Worm (Caenorhabditis elegans): ENCODE data around the gene oac-56.

The oac-56 gene

DNA sequence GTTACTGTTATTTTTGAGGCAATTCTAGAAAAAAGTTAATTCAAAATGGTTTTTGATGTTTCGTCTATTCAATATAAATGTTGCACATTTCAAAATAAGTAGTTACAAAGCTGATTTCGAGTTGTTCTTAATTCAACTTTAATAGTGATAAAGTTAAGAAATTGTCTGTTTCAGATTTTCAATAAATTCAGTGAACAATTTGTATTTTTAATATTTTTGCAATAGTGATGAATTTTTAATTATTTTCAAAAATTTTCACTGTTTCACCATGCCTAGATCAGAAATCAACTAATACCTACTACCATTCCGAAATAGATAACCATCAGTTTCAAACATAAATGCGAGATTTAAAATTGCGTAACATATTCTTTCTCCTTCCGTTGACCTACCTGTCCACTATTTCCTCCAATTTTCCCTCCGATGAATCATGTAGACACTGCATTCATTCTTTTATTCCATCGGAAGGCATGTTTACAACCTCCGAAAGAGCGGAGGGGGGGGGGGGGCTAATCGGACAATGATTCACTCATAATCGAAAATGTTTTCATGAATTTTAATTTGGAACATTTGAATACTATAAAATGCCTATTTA is 39.6 kb upstream of the oac-56 start:
- TF ChIP-seq mab-5 (tag; optimal IDR thresholded peaks at IDR 0.05) (no peak), elt-1 (tag; optimal IDR thresholded peaks at IDR 0.05; ENCODE audit: borderline replicate concordance, insufficient read depth) (peak; percentile 45), ham-2 (GFP tag; optimal IDR thresholded peaks at IDR 0.05) (peak; percentile 87), M03D4.4 (tag; optimal IDR thresholded peaks at IDR 0.05) (no peak), ceh-83 (GFP tag; optimal IDR thresholded peaks at IDR 0.05) (no peak), flh-1 (GFP tag; optimal IDR thresholded peaks at IDR 0.05) (no peak), blmp-1 (tag; optimal IDR thresholded peaks at IDR 0.05) (peak; percentile 16)

DNA sequence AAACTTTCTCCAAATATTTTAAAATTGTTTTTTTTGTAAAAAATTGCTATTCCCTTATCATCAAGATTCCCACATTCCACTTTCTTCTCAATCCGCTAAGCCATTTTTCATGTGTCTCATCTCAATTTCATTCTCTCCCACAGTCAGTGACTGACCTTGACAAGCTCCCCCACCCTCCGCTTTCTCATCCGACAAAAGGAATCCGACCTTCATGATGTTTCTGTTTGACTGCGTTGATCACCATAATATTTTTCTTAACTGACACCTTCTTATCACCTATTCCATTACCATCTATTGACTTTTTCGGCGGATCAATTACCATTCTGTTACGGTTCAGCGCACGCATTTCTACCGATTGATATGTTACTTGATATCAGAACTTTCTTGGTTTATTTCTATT is 38.5 kb upstream of the oac-56 start:
- TF ChIP-seq mls-2 (tag; optimal IDR thresholded peaks at IDR 0.05), result no peak
- TF ChIP-seq nhr-28 (tag; optimal IDR thresholded peaks at IDR 0.05), result no peak
- TF ChIP-seq ztf-11 (tag; optimal IDR thresholded peaks at IDR 0.05), result no peak
- TF ChIP-seq ceh-39 (tag; optimal IDR thresholded peaks at IDR 0.05), result no peak
- no peak for TF ChIP-seq unc-62 (GFP tag; optimal IDR thresholded peaks at IDR 0.05)
- TF ChIP-seq bed-3 (GFP tag; optimal IDR thresholded peaks at IDR 0.05), result no peak
- TF ChIP-seq snpc-4 (tag; optimal IDR thresholded peaks at IDR 0.05), result no peak
- no peak for TF ChIP-seq lin-13 (tag; optimal IDR thresholded peaks at IDR 0.05)
- no peak for TF ChIP-seq drap-1 (GFP tag; optimal IDR thresholded peaks at IDR 0.05)
- no peak for TF ChIP-seq unc-120 (tag; optimal IDR thresholded peaks at IDR 0.05; ENCODE audit: poor library complexity, severe bottlenecking)
- no peak for TF ChIP-seq elt-1 (tag; optimal IDR thresholded peaks at IDR 0.05; ENCODE audit: borderline replicate concordance, insufficient read depth)
- no peak for TF ChIP-seq ham-2 (GFP tag; optimal IDR thresholded peaks at IDR 0.05)
- no peak for TF ChIP-seq elt-3 (tag; optimal IDR thresholded peaks at IDR 0.05)

DNA sequence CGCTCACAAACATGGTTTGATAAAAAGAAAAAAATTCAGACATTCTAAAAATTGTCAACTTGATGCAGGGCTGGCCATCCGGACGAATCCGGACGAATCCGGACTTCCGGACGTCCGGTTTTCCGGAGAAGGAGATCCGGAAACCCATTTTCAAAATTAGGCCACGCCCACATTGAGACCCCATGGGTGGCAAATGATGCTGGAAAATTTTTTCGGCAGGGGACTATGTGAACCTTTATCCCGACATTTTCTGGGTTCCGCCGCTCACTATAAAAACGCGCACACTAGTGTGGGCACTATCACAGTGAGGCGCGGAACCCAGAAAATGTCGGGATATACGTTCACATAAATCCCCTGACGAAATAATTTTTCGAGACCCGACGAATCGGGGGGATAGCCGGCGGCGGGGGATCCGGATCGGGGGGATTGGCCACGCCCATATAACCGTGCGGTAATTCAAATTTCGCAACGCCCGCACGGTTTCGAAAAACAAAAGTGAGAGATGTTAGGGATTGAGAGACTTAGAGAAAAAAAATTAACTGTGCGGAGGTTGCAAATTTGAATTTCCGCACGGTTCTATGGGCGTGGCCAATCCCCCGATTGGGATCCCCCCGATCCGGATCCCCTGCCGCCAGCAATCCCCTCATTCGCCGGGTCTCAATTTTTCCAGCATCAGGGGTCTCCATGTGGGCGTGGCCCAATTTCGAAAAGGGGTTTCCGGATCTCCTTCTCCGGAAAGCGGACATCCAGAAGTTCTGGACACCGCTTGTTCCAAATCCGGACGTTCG is 37.4 kb upstream of the oac-56 start:
- TF ChIP-seq snpc-4 (tag; optimal IDR thresholded peaks at IDR 0.05), result no peak
- no peak for TF ChIP-seq flh-1 (GFP tag; optimal IDR thresholded peaks at IDR 0.05)
- TF ChIP-seq nhr-12 (tag; optimal IDR thresholded peaks at IDR 0.05), result no peak
- TF ChIP-seq nhr-76 (tag; optimal IDR thresholded peaks at IDR 0.05), result no peak
- TF ChIP-seq unc-62 (GFP tag; optimal IDR thresholded peaks at IDR 0.05), result no peak
- no peak for TF ChIP-seq tbx-8 (GFP tag; optimal IDR thresholded peaks at IDR 0.05)

DNA sequence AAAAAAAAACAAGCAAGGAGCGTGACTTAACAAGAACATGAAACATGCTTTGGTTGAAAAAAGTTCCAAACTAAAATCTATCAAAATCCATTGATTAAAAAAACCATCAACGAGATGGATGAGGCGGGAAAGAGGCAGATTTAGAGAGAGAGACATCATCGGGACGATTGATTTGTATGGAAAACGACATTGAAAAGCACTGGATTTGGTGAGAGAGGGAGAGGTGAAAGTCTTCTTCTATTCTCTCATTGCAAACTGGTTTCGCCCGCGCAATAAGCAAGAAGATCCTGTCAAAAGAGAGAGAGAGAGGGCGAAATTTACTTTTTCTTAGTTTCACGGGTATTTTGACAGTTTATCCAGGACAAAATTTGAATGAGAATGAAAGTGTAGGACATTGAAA is 34.6 kb upstream of the oac-56 start:
- TF ChIP-seq M03D4.4 (tag; optimal IDR thresholded peaks at IDR 0.05), result no peak
- TF ChIP-seq blmp-1 (tag; optimal IDR thresholded peaks at IDR 0.05), result peak; percentile 28

DNA sequence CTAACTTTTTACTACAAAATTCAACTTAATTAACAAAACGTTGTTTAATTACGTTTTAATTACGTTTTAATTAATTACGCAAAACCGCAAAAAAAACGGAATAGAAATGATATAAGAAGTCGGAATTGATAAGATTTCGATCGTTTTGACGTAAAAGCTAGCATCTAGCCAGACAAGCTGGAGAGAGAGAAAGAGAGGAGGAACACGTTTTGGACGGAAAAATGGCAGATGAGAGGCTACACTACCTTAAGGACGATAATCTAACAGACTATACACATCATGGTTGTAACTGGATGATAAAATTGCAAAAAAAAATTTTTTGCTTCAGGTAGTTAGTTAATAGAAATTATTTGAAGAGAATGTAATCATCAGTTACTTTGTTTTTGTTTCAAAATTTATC is 33.6 kb upstream of the oac-56 start:
- no peak for TF ChIP-seq pha-4 (tag; optimal IDR thresholded peaks at IDR 0.05)
- TF ChIP-seq sptf-1 (tag; optimal IDR thresholded peaks at IDR 0.05), result no peak
- TF ChIP-seq M03D4.4 (tag; optimal IDR thresholded peaks at IDR 0.05), result no peak

DNA sequence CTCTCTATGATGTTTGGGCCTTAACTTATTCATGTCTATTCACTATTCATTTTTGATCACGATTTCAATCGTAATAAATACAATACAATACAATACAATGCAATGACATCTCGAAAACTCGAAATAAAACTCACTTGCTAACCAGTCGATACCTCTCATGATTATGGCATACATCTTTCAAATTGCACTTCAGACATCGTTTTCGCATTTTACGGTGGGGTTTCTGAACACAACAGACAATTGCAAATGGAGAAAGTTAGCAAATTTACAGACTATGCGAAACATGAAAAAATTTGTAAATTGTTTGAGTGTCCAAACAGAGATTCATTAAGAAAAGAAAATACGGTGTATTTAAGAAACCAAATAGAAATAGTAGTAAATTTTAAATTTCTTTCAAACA is 32.9 kb upstream of the oac-56 start, which contains the start of gene paqr-3:
Gene paqr-3 (minus strand): TSS at position 210 of the 400 bp plus-strand sequence.
- TF ChIP-seq elt-1 (tag; optimal IDR thresholded peaks at IDR 0.05; ENCODE audit: borderline replicate concordance, insufficient read depth), result no peak
- no peak for TF ChIP-seq cnd-1 (tag; optimal IDR thresholded peaks at IDR 0.05)

DNA sequence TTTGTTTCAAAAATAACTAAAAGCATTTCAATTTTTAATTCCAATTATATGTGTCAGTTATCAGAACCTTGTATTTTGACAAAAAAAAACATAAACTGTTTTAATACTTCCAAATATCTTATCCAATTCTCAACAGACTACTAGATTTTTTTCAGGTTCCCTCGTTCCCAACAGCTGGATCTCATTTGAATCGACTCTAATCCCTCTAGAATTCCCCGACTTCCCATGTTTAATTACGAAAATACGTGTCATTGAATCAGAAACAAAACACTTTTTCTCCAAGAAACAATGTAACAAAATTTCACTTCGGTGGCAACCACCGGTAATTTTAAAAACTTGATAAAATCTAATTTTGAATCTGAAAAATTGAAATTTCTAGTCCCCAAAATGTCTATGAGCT is 28.6 kb upstream of the oac-56 start:
- no peak for TF ChIP-seq snpc-4 (tag; optimal IDR thresholded peaks at IDR 0.05)
- TF ChIP-seq unc-39 (tag; optimal IDR thresholded peaks at IDR 0.05), result no peak
- no peak for TF ChIP-seq nhr-237 (tag; optimal IDR thresholded peaks at IDR 0.05)
- no peak for TF ChIP-seq ceh-39 (tag; optimal IDR thresholded peaks at IDR 0.05)
- TF ChIP-seq lsy-2 (tag; optimal IDR thresholded peaks at IDR 0.05), result no peak
- no peak for TF ChIP-seq nhr-28 (tag; optimal IDR thresholded peaks at IDR 0.05)
- no peak for TF ChIP-seq unc-62 (GFP tag; optimal IDR thresholded peaks at IDR 0.05)
- no peak for TF ChIP-seq M03D4.4 (tag; optimal IDR thresholded peaks at IDR 0.05)
- TF ChIP-seq elt-3 (tag; optimal IDR thresholded peaks at IDR 0.05), result no peak
- TF ChIP-seq nhr-12 (tag; optimal IDR thresholded peaks at IDR 0.05), result no peak

All from whole organism, mixed stage, embryonic.